Fruit fly (Drosophila melanogaster) whole organism, pupa: ENCODE data around the gene HipHop.

Source experiments
- CG10348 ChIP-seq: fragments of 200-800 bp; sonication (Bioruptor generic); IDR thresholded peaks from 2 replicates; pipeline ENCODE4 v1.3.6; 2022; ENCODE audit warnings: missing biosample characterization, missing genetic modification characterization
- CG12605 ChIP-seq: fragments of 200-800 bp; sonication (Bioruptor generic); IDR thresholded peaks from 2 replicates; pipeline ENCODE4 v1.3.6; 2022; ENCODE audit warnings: missing biosample characterization, missing genetic modification characterization
- CG13204 ChIP-seq: fragments of 200-800 bp; sonication (Bioruptor generic); optimal IDR thresholded peaks from 2 replicates; lab custom pipeline; 2018; ENCODE audit warnings: missing biosample characterization, mild to moderate bottlenecking, missing genetic modification characterization, moderate library complexity
- CG14655 ChIP-seq: fragments of 200-800 bp; sonication (Bioruptor generic); optimal IDR thresholded peaks from 3 replicates; lab custom pipeline; 2017; ENCODE audit warnings: mild to moderate bottlenecking, missing biosample characterization, missing genetic modification reagents, missing genetic modification characterization
- CG15710 ChIP-seq: fragments of 200-800 bp; sonication (Bioruptor generic); optimal IDR thresholded peaks from 2 replicates; lab custom pipeline; 2018; ENCODE audit warnings: missing biosample characterization, mild to moderate bottlenecking, missing genetic modification characterization, moderate library complexity
- CG17806 ChIP-seq: fragments of 200-800 bp; sonication (Bioruptor generic); optimal IDR thresholded peaks from 2 replicates; lab custom pipeline; 2018; ENCODE audit warnings: missing biosample characterization, mild to moderate bottlenecking, missing genetic modification characterization, moderate library complexity
- CG32121 ChIP-seq: fragments of 200-800 bp; sonication (Bioruptor generic); IDR thresholded peaks from 2 replicates; pipeline ENCODE4 v1.3.6; 2022; ENCODE audit warnings: missing biosample characterization, missing genetic modification characterization
- CG34367 ChIP-seq: fragments of 200-800 bp; sonication (Bioruptor generic); optimal IDR thresholded peaks from 2 replicates; lab custom pipeline; 2018; ENCODE audit warnings: missing biosample characterization, mild to moderate bottlenecking, missing genetic modification characterization
- CG4496 ChIP-seq: fragments of 200-800 bp; sonication (Bioruptor generic); IDR thresholded peaks from 3 replicates; pipeline ENCODE4 v1.3.6; 2022; ENCODE audit warnings: missing biosample characterization, missing genetic modification characterization
- CG8159 ChIP-seq: fragments of 200-800 bp; sonication (Bioruptor generic); optimal IDR thresholded peaks from 3 replicates; lab custom pipeline; 2018; ENCODE audit warnings: missing biosample characterization, mild to moderate bottlenecking, missing genetic modification characterization, moderate library complexity
- CG8301 ChIP-seq: fragments of 200-800 bp; sonication (Bioruptor generic); optimal IDR thresholded peaks from 2 replicates; lab custom pipeline; 2018; ENCODE audit warnings: missing biosample characterization, mild to moderate bottlenecking, missing genetic modification characterization
- CG9948 ChIP-seq: fragments of 200-800 bp; sonication (Bioruptor generic); optimal IDR thresholded peaks from 2 replicates; lab custom pipeline; 2018; ENCODE audit warnings: missing biosample characterization, mild to moderate bottlenecking, missing genetic modification characterization, moderate library complexity
- D1 ChIP-seq: fragments of 200-800 bp; sonication (Bioruptor generic); optimal IDR thresholded peaks from 2 replicates; lab custom pipeline; 2018; ENCODE audit warnings: missing biosample characterization, mild to moderate bottlenecking, missing genetic modification characterization, moderate library complexity
- EcR ChIP-seq: fragments of 200-800 bp; sonication (Bioruptor generic); optimal IDR thresholded peaks from 3 replicates; lab custom pipeline; 2019; ENCODE audit warnings: missing biosample characterization, missing genetic modification characterization, mild to moderate bottlenecking, moderate library complexity, missing genetic modification reagents
- Ets98B ChIP-seq: fragments of 200-800 bp; sonication (Bioruptor generic); IDR thresholded peaks from 2 replicates; pipeline ENCODE4 v1.3.6; 2022; ENCODE audit warnings: missing biosample characterization, missing genetic modification characterization
- Pif1A ChIP-seq: fragments of 200-800 bp; sonication (Bioruptor generic); optimal IDR thresholded peaks from 3 replicates; lab custom pipeline; 2016; ENCODE audit warnings: missing biosample characterization, missing genetic modification characterization
- Pif1B ChIP-seq: fragments of 200-800 bp; sonication (Bioruptor generic); optimal IDR thresholded peaks from 3 replicates; lab custom pipeline; 2016; ENCODE audit warnings: missing biosample characterization, missing genetic modification characterization
- Snoo ChIP-seq: fragments of 200-800 bp; sonication (Bioruptor generic); optimal IDR thresholded peaks from 3 replicates; lab custom pipeline; 2017; ENCODE audit warnings: missing biosample characterization, mild to moderate bottlenecking, missing genetic modification characterization, inconsistent platforms
- fd96Ca ChIP-seq: fragments of 200-800 bp; sonication (Bioruptor generic); IDR thresholded peaks from 3 replicates; pipeline ENCODE4 v1.3.6; 2022; ENCODE audit warnings: missing biosample characterization, missing genetic modification characterization
- gl ChIP-seq: fragments of 200-800 bp; sonication (Bioruptor generic); optimal IDR thresholded peaks from 2 replicates; lab custom pipeline; 2018; ENCODE audit warnings: missing biosample characterization, mild to moderate bottlenecking, missing genetic modification characterization
- rn ChIP-seq: fragments of 200-800 bp; sonication (Bioruptor generic); IDR thresholded peaks from 2 replicates; pipeline ENCODE4 v1.3.6; 2022; ENCODE audit warnings: missing biosample characterization, missing genetic modification characterization

HipHop gene

DNA sequence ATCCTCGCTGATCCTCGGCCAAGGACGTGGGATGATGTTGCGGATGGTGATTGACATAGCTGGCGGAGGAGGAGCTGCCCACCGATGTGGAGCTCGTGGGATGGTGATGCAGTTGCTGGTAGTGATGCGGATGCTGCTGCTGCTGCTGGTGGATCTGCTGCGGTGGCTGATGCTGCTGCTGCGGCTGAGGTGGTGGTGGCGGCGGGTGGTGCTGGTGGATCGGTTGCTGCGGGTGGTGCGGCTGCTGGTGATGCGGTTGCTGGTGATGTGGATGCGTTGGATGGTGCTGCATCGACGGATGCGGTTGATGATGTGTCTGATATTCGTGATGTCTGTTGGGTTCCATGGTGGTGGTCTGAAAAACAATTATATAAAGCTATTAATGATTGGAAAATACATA, 11.9 kb upstream of the HipHop start:
- no peak for TF ChIP-seq CG9948
- TF ChIP-seq, all 21 proteins: peak for 0

DNA sequence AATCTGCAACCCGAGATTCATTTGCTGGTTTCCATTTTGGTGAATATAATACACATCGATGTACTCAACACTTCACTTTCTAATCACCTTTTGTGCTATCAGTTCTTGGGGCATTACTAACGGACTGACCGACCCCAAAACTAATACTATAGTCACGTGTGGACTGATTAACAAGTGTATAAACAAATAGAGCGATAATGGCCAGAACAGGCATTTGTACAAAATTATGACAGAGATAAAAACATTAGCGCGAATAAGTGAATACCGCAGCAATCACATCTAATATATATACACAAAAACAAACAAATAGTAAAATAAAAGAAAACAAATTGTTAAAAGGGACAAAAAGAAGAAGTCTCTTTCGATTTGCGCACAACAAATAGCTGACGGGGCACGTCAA, 10.5 kb upstream of the HipHop start:
- no peak for TF ChIP-seq Ets98B (GFP tag; lab: Robert Waterston, UW)
- TF ChIP-seq CG34367 (tag; lab: Kevin White, UChicago), result no peak
- TF ChIP-seq CG13204, result no peak
- TF ChIP-seq CG8159 (tag; lab: Kevin White, UChicago), result no peak
- TF ChIP-seq fd96Ca (GFP tag; lab: Robert Waterston, UW), result no peak
- TF ChIP-seq Snoo (tag; lab: Kevin White, UChicago), result no peak
- no peak for TF ChIP-seq EcR
- no peak for TF ChIP-seq CG8301
- TF ChIP-seq CG17806 (tag; lab: Kevin White, UChicago), result no peak
- no peak for TF ChIP-seq Pif1A (GFP tag; lab: Kevin White, UChicago)
- no peak for TF ChIP-seq rn (GFP tag; lab: Robert Waterston, UW)
- TF ChIP-seq D1 (tag; lab: Kevin White, UChicago), result no peak
- TF ChIP-seq CG9948, result no peak
- no peak for TF ChIP-seq CG32121 (GFP tag; lab: Robert Waterston, UW)
- TF ChIP-seq CG12605, result no peak
- no peak for TF ChIP-seq CG4496 (GFP tag; lab: Robert Waterston, UW)
- no peak for TF ChIP-seq CG10348 (GFP tag; lab: Robert Waterston, UW)

DNA sequence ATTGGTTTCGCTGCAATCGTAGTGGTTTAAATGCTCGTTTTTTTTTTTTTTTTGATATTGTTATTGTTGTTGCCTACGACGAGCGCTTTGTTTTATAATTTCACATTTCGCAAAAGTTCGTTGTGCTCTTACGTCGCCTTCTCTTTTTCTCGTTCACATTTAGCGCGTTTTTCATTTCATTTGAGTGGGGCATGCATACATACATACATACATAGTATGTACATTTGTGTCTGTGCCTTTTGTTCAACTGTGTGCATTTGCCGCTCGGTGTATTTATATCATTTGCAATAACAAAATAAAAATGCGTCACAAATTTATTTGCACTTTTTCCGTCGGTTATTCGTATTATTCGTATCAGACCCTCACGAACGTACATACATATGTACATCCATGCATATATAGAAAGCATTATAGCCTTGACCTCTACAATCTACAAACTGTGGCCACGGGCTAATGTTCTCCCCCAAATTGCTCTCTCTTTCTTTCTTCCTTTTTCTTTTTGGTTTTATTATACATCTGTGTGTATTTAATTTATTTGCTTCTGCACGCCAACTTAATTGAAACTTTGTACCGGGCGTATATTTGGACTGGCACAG, 8.7 kb upstream of the HipHop start:
- TF ChIP-seq CG12605 (0 out of 2 replicates have a peak, but pooled peaks have one; percentile 9), gl (tag; lab: Kevin White, UChicago) (no peak), EcR (peak; percentile 68)

DNA sequence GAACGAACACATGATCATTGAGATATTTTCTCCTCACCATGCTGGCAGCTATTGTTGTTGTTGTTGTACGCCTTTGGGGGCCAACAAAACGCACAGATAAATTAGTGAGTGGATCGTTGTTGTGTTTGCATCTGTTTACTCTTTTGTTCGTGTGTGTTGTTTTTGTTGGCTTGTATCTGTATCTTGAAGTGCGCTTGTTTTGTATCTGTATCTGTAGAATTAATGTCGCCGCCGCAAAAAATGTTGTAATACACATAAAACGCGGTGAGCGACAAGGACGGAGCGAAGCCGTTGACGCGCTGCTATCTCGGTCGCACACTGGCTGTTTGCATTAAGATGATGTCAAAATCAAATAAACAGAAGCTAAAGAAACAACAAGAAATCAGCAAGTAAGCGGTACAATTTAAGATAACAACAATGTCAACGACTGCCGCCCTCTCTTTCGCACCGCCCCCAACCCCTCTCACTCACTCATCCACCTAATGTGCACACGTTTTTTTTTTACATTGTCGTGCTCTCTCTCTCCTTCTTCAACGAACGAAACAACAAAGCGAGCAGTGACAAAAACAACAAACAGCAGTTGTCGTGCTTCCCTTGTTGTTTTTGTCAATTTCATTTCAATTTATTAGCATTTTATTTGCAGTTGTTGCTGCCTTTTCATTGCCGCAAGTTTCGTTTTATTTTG, 6.9 kb upstream of the HipHop start:
- TF ChIP-seq fd96Ca (GFP tag; lab: Robert Waterston, UW), result no peak
- TF ChIP-seq CG9948, result peak; percentile 29
- no peak for TF ChIP-seq D1 (tag; lab: Kevin White, UChicago)
- TF ChIP-seq rn (GFP tag; lab: Robert Waterston, UW), result no peak; the same call in 1 of the 2 replicates
- peak; percentile 62 for TF ChIP-seq CG34367 (tag; lab: Kevin White, UChicago)
- peak; percentile 35 for TF ChIP-seq CG8159 (tag; lab: Kevin White, UChicago)
- peak; percentile 71 for TF ChIP-seq Snoo (tag; lab: Kevin White, UChicago)
- TF ChIP-seq CG12605, result peak; percentile 59; the same call in 1 of the 2 replicates
- TF ChIP-seq CG17806 (tag; lab: Kevin White, UChicago), result peak; percentile 44
- TF ChIP-seq CG14655 (GFP tag; lab: Kevin White, UChicago), result peak; percentile 86
- TF ChIP-seq Pif1A (GFP tag; lab: Kevin White, UChicago), result peak; percentile 80
- peak; percentile 84 for TF ChIP-seq CG32121 (GFP tag; lab: Robert Waterston, UW)
- peak; percentile 78 for TF ChIP-seq Ets98B (GFP tag; lab: Robert Waterston, UW)
- TF ChIP-seq CG8301, result peak; percentile 80
- peak; percentile 83 for TF ChIP-seq CG13204
- TF ChIP-seq CG15710 (tag; lab: Kevin White, UChicago), result peak; percentile 42
- peak; percentile 82; the same call in 2 of the 3 replicates for TF ChIP-seq CG4496 (GFP tag; lab: Robert Waterston, UW)
- peak; percentile 91 for TF ChIP-seq EcR
- no peak for TF ChIP-seq CG10348 (GFP tag; lab: Robert Waterston, UW)
- TF ChIP-seq Pif1B (GFP tag; lab: Kevin White, UChicago), result peak; percentile 65
- peak; percentile 72 for TF ChIP-seq gl (tag; lab: Kevin White, UChicago)

DNA sequence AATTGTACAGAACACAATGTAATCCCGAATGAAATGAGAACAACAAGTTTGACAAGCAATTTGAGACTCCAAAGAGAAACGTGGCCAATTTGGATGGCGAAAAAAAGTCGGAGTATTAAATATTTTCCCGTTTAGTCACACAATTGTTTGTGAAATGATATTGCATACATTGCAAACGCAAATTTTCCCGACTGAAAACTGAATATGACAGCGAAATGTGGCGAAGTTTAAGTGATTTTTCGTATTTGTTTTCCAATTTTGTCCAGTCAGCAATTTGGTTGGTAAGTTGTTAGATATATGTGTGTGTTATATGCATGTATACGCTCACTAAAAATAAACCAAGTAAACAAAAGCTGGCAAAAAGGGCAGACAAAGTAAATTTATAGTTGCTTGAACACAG, 4.8 kb upstream of the HipHop start:
- no peak for TF ChIP-seq CG4496 (GFP tag; lab: Robert Waterston, UW)
- TF ChIP-seq EcR, result no peak
- TF ChIP-seq CG12605, result no peak
- no peak for TF ChIP-seq Snoo (tag; lab: Kevin White, UChicago)
- no peak for TF ChIP-seq CG10348 (GFP tag; lab: Robert Waterston, UW)
- no peak for TF ChIP-seq CG34367 (tag; lab: Kevin White, UChicago)
- no peak for TF ChIP-seq CG32121 (GFP tag; lab: Robert Waterston, UW)
- no peak for TF ChIP-seq rn (GFP tag; lab: Robert Waterston, UW)
- no peak for TF ChIP-seq CG9948
- TF ChIP-seq CG8159 (tag; lab: Kevin White, UChicago), result no peak

DNA sequence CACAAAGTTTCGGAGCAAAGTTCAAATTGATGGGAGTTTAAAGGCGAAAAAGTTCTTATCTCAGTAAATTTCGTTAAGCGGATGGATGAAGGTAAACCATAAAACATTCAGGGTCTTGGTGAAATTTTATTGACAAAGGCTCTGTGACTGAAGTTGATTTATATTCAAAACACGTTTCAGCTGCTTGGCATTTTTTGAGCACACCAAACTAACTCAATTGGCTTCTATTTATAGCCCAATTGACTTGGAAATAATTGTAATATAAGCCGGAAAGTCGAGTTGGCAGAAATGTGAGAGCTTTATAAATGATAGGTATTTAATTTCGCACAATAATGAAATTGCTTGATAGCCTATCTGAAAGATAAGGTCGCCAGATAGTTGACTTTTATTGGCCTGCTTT, 4.3 kb upstream of the HipHop start:
- no peak for TF ChIP-seq D1 (tag; lab: Kevin White, UChicago)
- TF ChIP-seq CG8301, result no peak
- no peak for TF ChIP-seq gl (tag; lab: Kevin White, UChicago)
- no peak for TF ChIP-seq CG15710 (tag; lab: Kevin White, UChicago)
- TF ChIP-seq fd96Ca (GFP tag; lab: Robert Waterston, UW), result no peak
- no peak for TF ChIP-seq Snoo (tag; lab: Kevin White, UChicago)
- TF ChIP-seq EcR, result no peak
- no peak for TF ChIP-seq CG9948
- no peak for TF ChIP-seq CG32121 (GFP tag; lab: Robert Waterston, UW)
- TF ChIP-seq CG12605, result no peak
- TF ChIP-seq CG13204, result no peak
- TF ChIP-seq Pif1A (GFP tag; lab: Kevin White, UChicago), result no peak
- TF ChIP-seq rn (GFP tag; lab: Robert Waterston, UW), result no peak
- TF ChIP-seq CG8159 (tag; lab: Kevin White, UChicago), result no peak
